Worm (Caenorhabditis elegans) whole organism, L2 larva: Measurements from ENCODE around the gene B0244.5.

Source experiments
- aly-2 ChIP-seq: fragments of 150-350 bp; optimal IDR thresholded peaks from 2 replicates; lab custom pipeline; 2014; ENCODE audit warnings: missing biosample characterization, missing genetic modification characterization
- elt-3 ChIP-seq: sonication (generic microtip); optimal IDR thresholded peaks from 2 replicates; lab custom pipeline; 2017; ENCODE audit warnings: missing biosample characterization, missing genetic modification characterization
- lsy-2 ChIP-seq, 2 experiments: fragments of 150-350 bp in 1 of 2; sonication (generic microtip) in 1 of 2; optimal IDR thresholded peaks; 2 replicates each; lab custom pipeline; 2014 to 2017; ENCODE audit warnings: missing biosample characterization in 2 of 2, missing genetic modification characterization in 2 of 2
- mab-5 ChIP-seq: fragments of 150-350 bp; optimal IDR thresholded peaks from 2 replicates; lab custom pipeline; 2014; ENCODE audit warnings: missing biosample characterization, missing genetic modification characterization
- nhr-23 ChIP-seq: fragments of 150-350 bp; optimal IDR thresholded peaks from 2 replicates; lab custom pipeline; 2014; ENCODE audit warnings: missing biosample characterization, missing genetic modification reagents, missing genetic modification characterization
- nhr-237 ChIP-seq: fragments of 150-350 bp; optimal IDR thresholded peaks from 2 replicates; lab custom pipeline; 2014; ENCODE audit warnings: missing biosample characterization, missing genetic modification characterization
- unc-62 ChIP-seq: fragments of 150-350 bp; optimal IDR thresholded peaks from 2 replicates; lab custom pipeline; 2014; ENCODE audit warnings: missing biosample characterization, missing genetic modification reagents, missing genetic modification characterization

DNA sequence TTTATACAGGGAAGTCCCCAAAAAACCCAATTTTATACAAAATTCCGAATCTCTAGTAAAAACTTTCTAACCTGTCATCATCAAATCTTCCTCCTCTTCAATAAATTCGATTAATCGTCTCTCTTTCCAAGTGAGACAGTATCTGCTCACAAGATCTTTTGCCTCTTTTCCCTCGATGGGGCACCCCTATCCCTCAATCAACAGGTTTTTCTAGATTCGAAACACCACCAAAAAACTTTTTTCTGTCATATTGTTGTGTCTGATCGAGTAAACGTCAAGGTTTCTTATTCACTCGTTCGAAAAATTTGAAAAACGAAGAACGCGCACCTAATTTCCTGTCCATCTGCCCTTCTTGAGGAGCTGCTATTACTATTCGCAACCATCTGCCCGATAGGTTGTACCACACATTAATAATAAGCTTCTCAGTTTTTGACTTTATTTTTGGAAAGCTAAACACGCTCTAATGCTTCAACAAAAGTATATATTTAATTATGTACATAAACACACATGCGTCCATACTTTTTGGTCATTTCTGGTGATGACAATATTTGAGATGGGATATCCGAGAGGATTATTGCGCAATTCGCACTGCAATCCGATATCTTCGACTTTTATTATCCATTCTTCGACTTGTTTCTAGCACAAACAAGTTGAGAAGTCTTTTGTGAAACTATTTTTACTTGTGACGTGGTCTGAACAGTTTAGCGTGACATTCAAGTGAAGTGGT, 25.4 kb upstream of the B0244.5 start:
- TF ChIP-seq nhr-237 (tag; lab: Kevin White, UChicago) (no peak), elt-3 (no peak), unc-62 (GFP tag; lab: Kevin White, UChicago) (no peak), nhr-23 (tag; lab: Kevin White, UChicago) (no peak), aly-2 (tag; lab: Kevin White, UChicago) (no peak), lsy-2 (tag; optimal IDR thresholded peaks at IDR 0.05; lab: Kevin White, UChicago) (no peak), mab-5 (tag; lab: Kevin White, UChicago) (no peak)
